Fruit fly (Drosophila melanogaster): ENCODE measurements around the gene CG7214.
A peak's percentile ranks its signal among the peaks of the same experiment; 100 is the strongest.

dm6 chr2L:7782788-7783401 is 38.3 kb upstream of the CG7214 start, which contains the start of gene Brd7-9:
- TF ChIP-seq cic (GFP tag; optimal IDR thresholded peaks at IDR 0.05) (no peak), cnc (optimal IDR thresholded peaks at IDR 0.05) (no peak), Hr96 (GFP tag; optimal IDR thresholded peaks at IDR 0.05) (no peak), Crg-1 (GFP tag; optimal IDR thresholded peaks at IDR 0.05) (no peak), CG11617 (GFP tag; optimal IDR thresholded peaks at IDR 0.05) (peak; percentile 55), Mnt (GFP tag; optimal IDR thresholded peaks at IDR 0.05) (no peak), CG1620 (GFP tag; optimal IDR thresholded peaks at IDR 0.05) (no peak)

All from whole organism, adult.